Fruit fly (Drosophila melanogaster) whole organism, prepupa: Measurements from ENCODE around the gene CG43732.

Source experiments
- Gug ChIP-seq: fragments of 200-800 bp; sonication (Bioruptor generic); IDR thresholded peaks from 2 replicates; pipeline ENCODE4 v1.3.6; 2022; ENCODE audit warnings: missing biosample characterization, missing genetic modification characterization
- Sox15 ChIP-seq: fragments of 200-800 bp; sonication (Bioruptor generic); optimal IDR thresholded peaks from 3 replicates; lab custom pipeline; 2016; ENCODE audit warnings: missing biosample characterization, missing genetic modification characterization
- fd85E ChIP-seq: fragments of 200-800 bp; sonication (Bioruptor generic); optimal IDR thresholded peaks from 3 replicates; lab custom pipeline; 2016; ENCODE audit warnings: missing biosample characterization, missing genetic modification characterization

- TF ChIP-seq Gug (no peak), fd85E (no peak), Sox15 (GFP tag; lab: Kevin White, UChicago) (no peak)
Observed at dm6 chr3R:18989819-18990137, 39.8 kb downstream of the CG43732 start.
